Fruit fly (Drosophila melanogaster) whole organism, embryonic: ENCODE data around the gene Vti1b.

Source experiments
- ATbp ChIP-seq: fragments of 200-800 bp; sonication (Bioruptor generic); optimal IDR thresholded peaks from 2 replicates; lab custom pipeline; 2017; ENCODE audit warnings: missing biosample characterization, mild to moderate bottlenecking, missing genetic modification characterization, missing genetic modification reagents
- Adf1 ChIP-seq: fragments of 200-800 bp; sonication (Bioruptor generic); IDR thresholded peaks from 2 replicates; pipeline ENCODE4 v1.3.6; 2022; ENCODE audit warnings: missing biosample characterization, missing genetic modification characterization
- Asciz ChIP-seq: fragments of 200-800 bp; sonication (Bioruptor generic); optimal IDR thresholded peaks from 2 replicates; lab custom pipeline; 2017; ENCODE audit warnings: missing biosample characterization, mild to moderate bottlenecking, missing genetic modification characterization, missing genetic modification reagents
- Blimp-1 ChIP-seq: fragments of 200-800 bp; sonication (Bioruptor generic); optimal IDR thresholded peaks from 3 replicates; lab custom pipeline; 2018; ENCODE audit warnings: missing biosample characterization, missing genetic modification characterization, mild to moderate bottlenecking, moderate library complexity, missing genetic modification reagents
- CG12236 ChIP-seq: fragments of 200-800 bp; sonication (Bioruptor generic); optimal IDR thresholded peaks from 2 replicates; lab custom pipeline; 2016; ENCODE audit warnings: missing biosample characterization, missing genetic modification characterization
- CG15514 ChIP-seq: fragments of 200-800 bp; sonication (Bioruptor generic); optimal IDR thresholded peaks from 3 replicates; lab custom pipeline; 2017; ENCODE audit warnings: missing biosample characterization, missing genetic modification characterization, mild to moderate bottlenecking, moderate library complexity, missing genetic modification reagents
- CG17359 ChIP-seq: fragments of 200-800 bp; sonication (Bioruptor generic); optimal IDR thresholded peaks from 3 replicates; lab custom pipeline; 2018; ENCODE audit warnings: missing biosample characterization, mild to moderate bottlenecking, missing genetic modification characterization, moderate library complexity
- CG17829 ChIP-seq: fragments of 200-800 bp; optimal IDR thresholded peaks from 2 replicates; lab custom pipeline; 2019; ENCODE audit warnings: missing biosample characterization, mild to moderate bottlenecking, missing genetic modification characterization, moderate library complexity
- CG1792 ChIP-seq: fragments of 200-800 bp; sonication (Bioruptor generic); optimal IDR thresholded peaks from 2 replicates; lab custom pipeline; 2016; ENCODE audit warnings: missing biosample characterization, missing genetic modification characterization
- CG1832 ChIP-seq: fragments of 200-800 bp; sonication (Bioruptor generic); optimal IDR thresholded peaks from 2 replicates; lab custom pipeline; 2017; ENCODE audit warnings: missing biosample characterization, mild to moderate bottlenecking, missing genetic modification characterization, inconsistent platforms
- CG2875 ChIP-seq: fragments of 200-800 bp; sonication (Bioruptor generic); optimal IDR thresholded peaks from 2 replicates; lab custom pipeline; 2017; ENCODE audit warnings: missing biosample characterization, mild to moderate bottlenecking, missing genetic modification characterization, missing genetic modification reagents
- CG30431 ChIP-seq: fragments of 200-800 bp; sonication (Bioruptor generic); optimal IDR thresholded peaks from 2 replicates; lab custom pipeline; 2017; ENCODE audit warnings: missing biosample characterization, missing genetic modification characterization
- CG31388 ChIP-seq: fragments of 200-800 bp; sonication (Bioruptor generic); optimal IDR thresholded peaks from 2 replicates; lab custom pipeline; 2016; ENCODE audit warnings: missing biosample characterization, missing genetic modification characterization
- CG3407 ChIP-seq: fragments of 200-800 bp; sonication (Bioruptor generic); optimal IDR thresholded peaks from 2 replicates; lab custom pipeline; 2018; ENCODE audit warnings: missing biosample characterization, mild to moderate bottlenecking, missing genetic modification characterization
- CG4404 ChIP-seq: fragments of 200-800 bp; sonication (Bioruptor generic); IDR thresholded peaks from 2 replicates; pipeline ENCODE4 v1.3.6; 2022; ENCODE audit warnings: missing biosample characterization, missing genetic modification characterization
- CG4820 ChIP-seq: fragments of 200-800 bp; sonication (Bioruptor generic); optimal IDR thresholded peaks from 3 replicates; lab custom pipeline; 2016; ENCODE audit warnings: missing biosample characterization, missing genetic modification characterization
- CG6683 ChIP-seq: fragments of 200-800 bp; sonication (Bioruptor generic); optimal IDR thresholded peaks from 2 replicates; lab custom pipeline; 2017; ENCODE audit warnings: missing biosample characterization, mild to moderate bottlenecking, missing genetic modification characterization, missing genetic modification reagents
- ERR ChIP-seq: fragments of 200-800 bp; sonication (Bioruptor generic); optimal IDR thresholded peaks from 2 replicates; lab custom pipeline; 2016; ENCODE audit warnings: missing biosample characterization, missing genetic modification characterization
- Nf-YC ChIP-seq: fragments of 200-800 bp; optimal IDR thresholded peaks from 3 replicates; lab custom pipeline; 2019; ENCODE audit warnings: missing biosample characterization, mild to moderate bottlenecking, missing genetic modification characterization, moderate library complexity
- Pdp1 ChIP-seq, 2 experiments: fragments of 200-800 bp; sonication (Bioruptor generic); optimal IDR thresholded peaks; 3 replicates each; lab custom pipeline; 2016; ENCODE audit warnings: missing biosample characterization in 2 of 2, missing genetic modification characterization in 2 of 2, mild to moderate bottlenecking in 1 of 2, moderate library complexity in 1 of 2
- Scr ChIP-seq: fragments of 200-800 bp; sonication (Bioruptor generic); IDR thresholded peaks from 2 replicates; pipeline ENCODE4 v1.3.6; 2022; ENCODE audit warnings: missing biosample characterization, missing genetic modification characterization; ENCODE audit not compliant: partially characterized antibody
- Sox102F ChIP-seq: fragments of 200-800 bp; sonication (Bioruptor generic); optimal IDR thresholded peaks from 2 replicates; lab custom pipeline; 2018; ENCODE audit warnings: missing biosample characterization, mild to moderate bottlenecking, missing genetic modification characterization, moderate library complexity
- Xbp1 ChIP-seq: fragments of 200-800 bp; sonication (Bioruptor generic); optimal IDR thresholded peaks from 3 replicates; lab custom pipeline; 2016; ENCODE audit warnings: missing biosample characterization, mild to moderate bottlenecking, missing genetic modification characterization
- Xrp1 ChIP-seq: fragments of 200-800 bp; sonication (Bioruptor generic); IDR thresholded peaks from 2 replicates; pipeline ENCODE4 v1.3.6; 2022; ENCODE audit warnings: missing biosample characterization, missing genetic modification characterization
- abd-A ChIP-seq: fragments of 200-800 bp; sonication (Bioruptor generic); optimal IDR thresholded peaks from 3 replicates; lab custom pipeline; 2019; ENCODE audit warnings: missing biosample characterization, mild to moderate bottlenecking, missing genetic modification characterization, moderate library complexity
- bsh ChIP-seq, 2 experiments: fragments of 200-800 bp; sonication (Bioruptor generic); optimal IDR thresholded peaks; 2 replicates each; lab custom pipeline; 2017 to 2018; ENCODE audit warnings: mild to moderate bottlenecking in 2 of 2, missing biosample characterization in 2 of 2, missing genetic modification characterization in 2 of 2, moderate library complexity in 1 of 2
- chinmo ChIP-seq: fragments of 200-800 bp; sonication (Bioruptor generic); IDR thresholded peaks from 4 replicates; pipeline ENCODE4 v1.3.6; 2022; ENCODE audit warnings: missing biosample characterization, missing genetic modification characterization; ENCODE audit not compliant: partially characterized antibody
- crp ChIP-seq, 2 experiments: fragments of 200-800 bp; sonication (Bioruptor generic); optimal IDR thresholded peaks; 2 replicates in 1 of 2; 3 replicates in 1 of 2; lab custom pipeline; 2017; ENCODE audit warnings: missing biosample characterization in 2 of 2, missing genetic modification characterization in 2 of 2, mild to moderate bottlenecking in 1 of 2, moderate library complexity in 1 of 2
- dmrt11E ChIP-seq: fragments of 200-800 bp; sonication (Bioruptor generic); optimal IDR thresholded peaks from 3 replicates; lab custom pipeline; 2018; ENCODE audit warnings: missing biosample characterization, mild to moderate bottlenecking, missing genetic modification characterization, moderate library complexity
- emc ChIP-seq: fragments of 200-800 bp; sonication (Bioruptor generic); optimal IDR thresholded peaks from 2 replicates; lab custom pipeline; 2016; ENCODE audit warnings: missing biosample characterization, missing genetic modification characterization
- exex ChIP-seq: fragments of 200-800 bp; sonication (Bioruptor generic); optimal IDR thresholded peaks from 4 replicates; lab custom pipeline; 2018; ENCODE audit warnings: missing biosample characterization, mild to moderate bottlenecking, missing genetic modification characterization, moderate library complexity
- fd96Cb ChIP-seq: fragments of 200-800 bp; sonication (Bioruptor generic); optimal IDR thresholded peaks from 2 replicates; lab custom pipeline; 2018; ENCODE audit warnings: missing biosample characterization, mild to moderate bottlenecking, missing genetic modification characterization, moderate library complexity
- gce ChIP-seq: fragments of 200-800 bp; sonication (Bioruptor generic); IDR thresholded peaks from 3 replicates; pipeline ENCODE4 v1.3.6; 2022; ENCODE audit warnings: missing biosample characterization, missing genetic modification characterization
- gem ChIP-seq: fragments of 200-800 bp; sonication (Bioruptor generic); optimal IDR thresholded peaks from 2 replicates; lab custom pipeline; 2019; ENCODE audit warnings: missing biosample characterization, mild to moderate bottlenecking, missing genetic modification characterization, moderate library complexity
- grn ChIP-seq: fragments of 200-800 bp; sonication (Bioruptor generic); optimal IDR thresholded peaks from 3 replicates; lab custom pipeline; 2017; ENCODE audit warnings: missing biosample characterization, missing genetic modification characterization
- hth ChIP-seq: fragments of >200 bp; optimal IDR thresholded peaks from 2 replicates; lab custom pipeline; 2017; ENCODE audit warnings: inconsistent platforms
- klu ChIP-seq: fragments of 200-800 bp; sonication (Bioruptor generic); IDR thresholded peaks from 2 replicates; pipeline ENCODE4 v1.3.6; 2022; ENCODE audit warnings: missing biosample characterization, missing genetic modification characterization
- lov ChIP-seq, 2 experiments: fragments of 200-800 bp in 1 of 2; fragments of >200 bp in 1 of 2; sonication (Bioruptor generic) in 1 of 2; IDR thresholded peaks in 1 of 2; optimal IDR thresholded peaks in 1 of 2; 2 replicates in 1 of 2; 3 replicates in 1 of 2; pipeline versions ENCODE4 v1.3.6 to Lab custom; 2017 to 2022; ENCODE audit warnings: missing biosample characterization in 1 of 2, missing genetic modification characterization in 1 of 2
- mirr ChIP-seq: fragments of 200-800 bp; sonication (Bioruptor generic); optimal IDR thresholded peaks from 3 replicates; lab custom pipeline; 2018; ENCODE audit warnings: missing biosample characterization, mild to moderate bottlenecking, missing genetic modification characterization
- mld ChIP-seq: fragments of 200-800 bp; sonication (Bioruptor generic); IDR thresholded peaks from 3 replicates; pipeline ENCODE4 v1.3.6; 2022; ENCODE audit warnings: missing biosample characterization, missing genetic modification characterization; ENCODE audit not compliant: partially characterized antibody
- odd ChIP-seq: fragments of 200-800 bp; sonication (Bioruptor generic); optimal IDR thresholded peaks from 2 replicates; lab custom pipeline; 2017; ENCODE audit warnings: missing biosample characterization, mild to moderate bottlenecking, missing genetic modification characterization
- peb ChIP-seq: fragments of 200-800 bp; sonication (Bioruptor generic); IDR thresholded peaks from 2 replicates; pipeline ENCODE4 v1.3.6; 2022; ENCODE audit warnings: missing biosample characterization, missing genetic modification characterization
- pnt ChIP-seq: fragments of 200-800 bp; sonication (Bioruptor generic); optimal IDR thresholded peaks from 3 replicates; lab custom pipeline; 2016; ENCODE audit warnings: missing biosample characterization, missing genetic modification characterization
- sd ChIP-seq: fragments of 200-800 bp; sonication (Bioruptor generic); optimal IDR thresholded peaks from 3 replicates; lab custom pipeline; 2018; ENCODE audit warnings: missing biosample characterization, mild to moderate bottlenecking, missing genetic modification characterization, moderate library complexity
- sens ChIP-seq: fragments of 200-800 bp; sonication (Bioruptor generic); peaks from one replicate; lab custom pipeline; 2016; ENCODE audit warnings: missing biosample characterization, missing genetic modification characterization
- unpg ChIP-seq: fragments of 200-800 bp; sonication (Bioruptor generic); optimal IDR thresholded peaks from 3 replicates; lab custom pipeline; 2018; ENCODE audit warnings: missing biosample characterization, mild to moderate bottlenecking, missing genetic modification characterization, moderate library complexity
- zfh1 ChIP-seq: fragments of 200-800 bp; sonication (Bioruptor generic); IDR thresholded peaks from 3 replicates; pipeline ENCODE4 v1.3.6; 2022; ENCODE audit warnings: missing biosample characterization, missing genetic modification characterization

The Vti1b gene

DNA sequence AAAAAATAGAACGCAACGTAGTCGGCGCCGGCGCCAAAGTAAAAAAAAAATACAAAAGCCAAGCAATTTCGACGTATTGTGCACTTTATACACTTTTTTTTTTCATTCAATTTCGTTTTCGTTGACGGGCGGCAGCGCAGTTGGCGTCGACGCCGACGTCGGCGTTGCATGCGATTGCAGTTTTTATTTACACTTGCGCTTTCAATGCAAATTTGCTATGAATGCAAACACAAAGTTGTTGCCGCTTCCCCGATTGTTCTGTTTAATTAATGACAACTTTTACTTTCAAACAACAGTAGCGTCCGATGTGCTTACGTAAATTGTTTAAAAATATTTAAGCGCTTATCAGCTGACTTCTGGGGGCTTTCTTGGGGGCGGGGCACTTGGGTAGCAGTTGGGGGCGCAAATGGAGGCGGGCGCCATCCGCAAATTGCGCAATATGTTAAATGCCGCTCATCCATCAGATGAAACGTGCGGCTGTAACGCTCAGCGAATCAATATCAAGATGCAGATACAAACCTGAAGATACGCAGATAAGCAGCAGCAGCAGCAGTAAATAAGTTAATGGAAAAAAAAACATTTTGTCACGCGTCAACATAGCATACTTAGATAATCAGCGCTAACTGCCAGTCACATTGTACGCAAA, 41.5 kb downstream of the Vti1b start:
- TF ChIP-seq Xbp1 (GFP tag; lab: Kevin White, UChicago) (no peak), ERR (GFP tag; lab: Kevin White, UChicago) (no peak), hth (lab: Kevin White, UChicago) (no peak), CG4820 (GFP tag; lab: Kevin White, UChicago) (no peak), sd (tag; lab: Kevin White, UChicago) (no peak), unpg (GFP tag; lab: Kevin White, UChicago) (no peak), Blimp-1 (GFP tag; lab: Kevin White, UChicago) (peak; percentile 58), fd96Cb (peak; percentile 8), CG15514 (GFP tag; lab: Kevin White, UChicago) (no peak), mld (GFP tag; lab: Robert Waterston, UW) (no peak), Sox102F (GFP tag; lab: Kevin White, UChicago) (peak; percentile 41), CG3407 (GFP tag; lab: Kevin White, UChicago) (peak; percentile 40), gem (tag; lab: Kevin White, UChicago) (peak; percentile 15), grn (peak; percentile 59), mirr (GFP tag; lab: Kevin White, UChicago) (peak; percentile 50), CG6683 (GFP tag; lab: Kevin White, UChicago) (no peak), CG4404 (GFP tag; lab: Robert Waterston, UW) (no peak), pnt (no peak), CG1792 (GFP tag; lab: Kevin White, UChicago) (peak; percentile 7), Scr (GFP tag; lab: Robert Waterston, UW) (no peak), Pdp1 (GFP tag; optimal IDR thresholded peaks at IDR 0.05; lab: Kevin White, UChicago) (peak in 1 of 2 experiments; percentile 70), ATbp (peak; percentile 43), gce (GFP tag; lab: Robert Waterston, UW) (0 out of 3 replicates have a peak, but pooled peaks have one; percentile 4), CG17359 (tag; lab: Kevin White, UChicago) (peak; percentile 6), dmrt11E (peak; percentile 11), CG31388 (GFP tag; lab: Kevin White, UChicago) (no peak), exex (tag; lab: Kevin White, UChicago) (peak; percentile 55), crp (GFP tag; optimal IDR thresholded peaks at IDR 0.05; lab: Kevin White, UChicago) (no peak), CG30431 (no peak), CG12236 (GFP tag; lab: Kevin White, UChicago) (no peak), emc (GFP tag; lab: Kevin White, UChicago) (no peak), bsh (GFP tag; optimal IDR thresholded peaks at IDR 0.05; lab: Kevin White, UChicago) (peak in 1 of 2 experiments; percentile 57), chinmo (0 out of 4 replicates have a peak, but pooled peaks have one; percentile 54), Nf-YC (tag; lab: Kevin White, UChicago) (no peak), klu (GFP tag; lab: Robert Waterston, UW) (no peak), CG1832 (no peak), CG2875 (GFP tag; lab: Kevin White, UChicago) (peak; percentile 37), Xrp1 (GFP tag; lab: Robert Waterston, UW) (peak; percentile 37), lov (optimal IDR thresholded peaks at IDR 0.05; lab: Kevin White, UChicago) (no peak), lov (GFP tag; IDR thresholded peaks at IDR 0.05; lab: Robert Waterston, UW) (0 out of 3 replicates have a peak, but pooled peaks have one; percentile 38), CG17829 (tag; lab: Kevin White, UChicago) (no peak), sens (peak; percentile 12), Adf1 (GFP tag; lab: Robert Waterston, UW) (peak; percentile 29; the same call in 1 of the 2 replicates), peb (GFP tag; lab: Robert Waterston, UW) (no peak), odd (no peak), abd-A (tag; lab: Kevin White, UChicago) (no peak), zfh1 (GFP tag; lab: Robert Waterston, UW) (peak; percentile 17; the same call in 1 of the 3 replicates), Asciz (GFP tag; lab: Kevin White, UChicago) (peak; percentile 47)
